Fruit fly (Drosophila melanogaster): ENCODE data around the gene grp.

grp gene

DNA sequence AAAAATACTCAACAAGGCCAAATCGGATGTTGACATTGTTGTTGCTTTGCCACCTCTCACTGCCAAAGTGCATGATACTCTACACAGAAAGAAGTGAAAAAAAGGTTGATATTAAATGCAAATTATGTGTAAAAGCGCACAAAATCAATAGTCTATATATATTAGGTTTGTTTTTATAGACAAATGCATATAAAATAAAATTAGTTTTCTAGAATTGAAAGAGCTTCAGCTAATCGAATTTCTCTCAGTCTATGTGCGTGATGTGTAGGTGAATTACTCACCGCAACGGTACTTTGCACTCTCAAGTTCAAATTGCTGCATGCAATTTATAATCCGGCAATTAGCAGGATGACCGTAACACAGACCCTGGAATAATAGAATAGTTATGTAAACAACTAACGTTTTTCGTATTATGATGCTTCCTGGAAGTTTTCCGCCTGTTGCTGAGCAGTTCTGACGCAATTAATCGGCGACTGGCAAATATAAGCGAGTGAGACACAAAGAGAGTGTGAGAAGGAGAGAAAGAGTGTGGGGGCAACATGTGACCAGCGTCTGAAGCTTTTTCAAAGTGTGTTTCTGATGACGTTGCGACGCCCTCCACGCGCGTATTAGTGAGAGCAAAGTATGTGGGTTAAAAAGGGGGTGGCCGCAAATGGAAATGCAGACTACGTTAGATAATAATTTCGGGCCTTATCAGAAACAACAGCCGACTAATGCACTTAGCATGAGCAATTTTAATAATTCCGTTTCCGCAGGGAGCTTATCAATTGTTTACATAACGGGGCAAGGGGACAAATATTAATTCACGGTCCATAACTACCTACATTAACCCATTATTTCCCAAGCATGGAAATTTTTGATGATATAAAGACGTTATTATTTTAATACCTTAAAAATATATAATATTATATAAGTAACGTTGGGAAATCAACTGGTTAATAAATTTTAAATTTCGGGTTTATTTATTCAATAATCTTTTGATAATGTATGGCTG, 41.1 kb downstream of the grp start (continued):
- TF ChIP-seq Hr39 (GFP tag; optimal IDR thresholded peaks at IDR 0.05) (peak; percentile 95), CG4318 (GFP tag; optimal IDR thresholded peaks at IDR 0.05) (no peak), eg (GFP tag; IDR thresholded peaks at IDR 0.05) (peak; percentile 97), CG6854 (GFP tag; optimal IDR thresholded peaks at IDR 0.05) (peak; percentile 85), CG10669 (GFP tag; optimal IDR thresholded peaks at IDR 0.05) (peak; percentile 95), ss (GFP tag; optimal IDR thresholded peaks at IDR 0.05) (peak; percentile 95 to 96), Sox102F (GFP tag; optimal IDR thresholded peaks at IDR 0.05) (peak; percentile 96), dsx (GFP tag; optimal IDR thresholded peaks at IDR 0.05; ENCODE audit: poor library complexity, severe bottlenecking) (peak; percentile 94), lz (GFP tag; optimal IDR thresholded peaks at IDR 0.05) (peak; percentile 95), CG8632 (GFP tag; optimal IDR thresholded peaks at IDR 0.05) (peak; percentile 95)

DNA sequence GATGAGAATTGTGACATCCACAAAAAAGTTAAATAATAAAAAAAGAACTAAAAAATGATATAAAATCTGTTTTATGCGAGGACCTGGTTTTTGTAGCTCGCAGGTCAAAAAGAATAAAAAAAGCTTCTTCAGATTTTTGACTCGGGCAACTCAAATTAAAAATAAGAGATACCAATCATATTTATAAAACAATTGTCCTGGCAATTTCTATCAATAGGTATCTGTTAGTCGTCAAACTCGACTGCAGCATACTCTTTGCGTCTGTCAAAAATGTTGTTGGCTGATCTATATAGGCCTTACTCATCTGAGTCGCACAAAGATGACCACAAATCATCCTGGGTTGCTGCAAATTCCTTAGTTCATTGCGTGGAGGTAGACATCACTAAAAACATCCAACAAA, 42.7 kb downstream of the grp start:
- no peak for TF ChIP-seq svp (GFP tag)
- TF ChIP-seq CG6276 (GFP tag; optimal IDR thresholded peaks at IDR 0.05): no peak

DNA sequence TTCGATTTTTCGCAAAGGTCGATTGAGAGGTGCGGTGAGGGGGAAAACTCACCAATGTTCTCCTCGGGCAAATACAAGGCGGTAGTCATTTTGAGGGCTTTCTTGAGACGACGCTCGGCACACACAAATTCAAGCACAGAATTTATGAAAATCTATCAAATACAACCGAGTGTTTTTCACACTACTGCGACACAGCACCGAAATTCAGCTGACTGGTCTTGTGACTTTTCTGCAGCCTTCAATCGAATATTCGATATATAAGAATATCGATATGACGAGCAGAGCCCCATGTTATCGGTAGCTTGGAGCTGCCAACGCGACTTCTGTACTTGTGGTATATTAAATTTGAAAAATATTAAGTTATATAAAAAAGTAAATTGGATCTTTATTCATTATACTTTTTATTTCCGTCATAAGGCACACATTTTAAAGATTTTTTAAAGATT, 47.7 kb downstream of the grp start, which contains the start of gene VhaSFD:
VhaSFD (minus strand) TSS at position 249 of the 446 bp plus-strand sequence.
- TF ChIP-seq CG9139 (GFP tag; optimal IDR thresholded peaks at IDR 0.05) (no peak), Ets96B (tag; optimal IDR thresholded peaks at IDR 0.05) (no peak), CG3032 (tag; optimal IDR thresholded peaks at IDR 0.05) (peak; percentile 38), CG6792 (GFP tag; optimal IDR thresholded peaks at IDR 0.05) (no peak), CG10669 (GFP tag; optimal IDR thresholded peaks at IDR 0.05) (no peak), Sox102F (GFP tag; optimal IDR thresholded peaks at IDR 0.05) (no peak), CG32006 (GFP tag; optimal IDR thresholded peaks at IDR 0.05) (no peak), CG11294 (GFP tag; IDR thresholded peaks at IDR 0.05) (no peak), CG8319 (GFP tag; optimal IDR thresholded peaks at IDR 0.05) (no peak), Ets21C (GFP tag; optimal IDR thresholded peaks at IDR 0.05) (no peak), CG6163 (GFP tag; IDR thresholded peaks at IDR 0.05) (no peak), CG6854 (GFP tag; optimal IDR thresholded peaks at IDR 0.05) (peak; percentile 37), Hr38 (GFP tag; optimal IDR thresholded peaks at IDR 0.05) (no peak), CG16779 (tag; optimal IDR thresholded peaks at IDR 0.05) (no peak), salr (GFP tag; optimal IDR thresholded peaks at IDR 0.05) (no peak), acj6 (GFP tag; optimal IDR thresholded peaks at IDR 0.05) (no peak), vri (GFP tag; optimal IDR thresholded peaks at IDR 0.05) (no peak), esn (GFP tag; optimal IDR thresholded peaks at IDR 0.05) (peak; percentile 32), fd59A (GFP tag; optimal IDR thresholded peaks at IDR 0.05) (no peak), CG11762 (GFP tag; optimal IDR thresholded peaks at IDR 0.05; ENCODE audit: insufficient read depth) (no peak), Hr39 (GFP tag; optimal IDR thresholded peaks at IDR 0.05) (no peak), eg (GFP tag; IDR thresholded peaks at IDR 0.05) (no peak), Hr4 (GFP tag; optimal IDR thresholded peaks at IDR 0.05) (no peak), svp (GFP tag) (no peak), Eip75B (GFP tag; optimal IDR thresholded peaks at IDR 0.05) (no peak), dsx (GFP tag; optimal IDR thresholded peaks at IDR 0.05; ENCODE audit: poor library complexity, severe bottlenecking) (no peak), cyc (GFP tag; optimal IDR thresholded peaks at IDR 0.05) (no peak), topi (GFP tag; optimal IDR thresholded peaks at IDR 0.05) (no peak), fd85E (GFP tag; optimal IDR thresholded peaks at IDR 0.05) (no peak), Eip93F (GFP tag; optimal IDR thresholded peaks at IDR 0.05) (peak; percentile 55), CG8632 (GFP tag; optimal IDR thresholded peaks at IDR 0.05) (no peak), Sox15 (GFP tag; optimal IDR thresholded peaks at IDR 0.05) (no peak), CG15336 (GFP tag; IDR thresholded peaks at IDR 0.05) (peak; percentile 36; the same call in 1 of the 2 replicates), CG11902 (GFP tag; optimal IDR thresholded peaks at IDR 0.05) (no peak), Lpt (GFP tag; optimal IDR thresholded peaks at IDR 0.05) (no peak), ss (GFP tag; optimal IDR thresholded peaks at IDR 0.05) (no peak), achi (GFP tag; optimal IDR thresholded peaks at IDR 0.05) (peak; percentile 33), CG8119 (GFP tag; IDR thresholded peaks at IDR 0.05) (no peak), CG3919 (GFP tag; optimal IDR thresholded peaks at IDR 0.05) (no peak), CG1621 (tag; optimal IDR thresholded peaks at IDR 0.05) (no peak), CG4318 (GFP tag; optimal IDR thresholded peaks at IDR 0.05) (no peak), CG31627 (GFP tag; optimal IDR thresholded peaks at IDR 0.05) (no peak)

Data from whole organism, prepupa.